Worm (Caenorhabditis elegans) whole organism, L4 larva: ENCODE measurements around the gene sdz-6.

ENCODE experiments used
- F49E8.2 ChIP-seq: sonication (generic microtip); optimal IDR thresholded peaks from 2 replicates; lab custom pipeline; 2016; ENCODE audit warnings: missing compliant biosample characterization, mild to moderate bottlenecking, missing genetic modification characterization, borderline replicate concordance
- R02D3.7 ChIP-seq: fragments of 150-350 bp; sonication (generic microtip); optimal IDR thresholded peaks from 3 replicates; lab custom pipeline; 2014; ENCODE audit warnings: missing biosample characterization, missing genetic modification characterization
- T20F7.1 ChIP-seq: fragments of 200-800 bp; sonication (Bioruptor generic); optimal IDR thresholded peaks from 2 replicates; lab custom pipeline; 2018; ENCODE audit warnings: mild to moderate bottlenecking, missing genetic modification characterization, missing compliant biosample characterization
- Y48G9A.11 ChIP-seq: fragments of 200-800 bp; sonication (Bioruptor generic); IDR thresholded peaks from 2 replicates; pipeline ENCODE4 v1.3.6; 2022; ENCODE audit warnings: missing genetic modification reagents, missing genetic modification characterization, missing compliant biosample characterization
- Y75B8A.6 ChIP-seq: fragments of 200-800 bp; sonication (Bioruptor generic); IDR thresholded peaks from 2 replicates; pipeline ENCODE4 v1.3.6; 2022; ENCODE audit warnings: missing genetic modification reagents, missing genetic modification characterization, missing compliant biosample characterization
- aha-1 ChIP-seq: fragments of 150-350 bp; peaks from one replicate; lab custom pipeline; 2014; ENCODE audit warnings: missing biosample characterization, missing genetic modification characterization
- attf-4 ChIP-seq: sonication (generic microtip); optimal IDR thresholded peaks from 3 replicates; lab custom pipeline; 2017; ENCODE audit warnings: missing biosample characterization, missing genetic modification characterization
- ceh-20 ChIP-seq: fragments of 200-800 bp; sonication (Bioruptor generic); IDR thresholded peaks from 2 replicates; pipeline ENCODE4 v1.3.6; 2022; ENCODE audit warnings: missing genetic modification reagents, missing genetic modification characterization, missing compliant biosample characterization
- ceh-32 ChIP-seq: sonication (generic microtip); optimal IDR thresholded peaks from 2 replicates; lab custom pipeline; 2016; ENCODE audit warnings: mild to moderate bottlenecking, missing genetic modification characterization, missing compliant biosample characterization; ENCODE audit not compliant: poor library complexity
- daf-8 ChIP-seq: fragments of 200-800 bp; sonication (Bioruptor generic); IDR thresholded peaks from 2 replicates; pipeline ENCODE4 v1.3.6; 2022; ENCODE audit warnings: missing genetic modification characterization, missing compliant biosample characterization
- dmd-6 ChIP-seq: fragments of 200-800 bp; sonication (Bioruptor generic); IDR thresholded peaks from 2 replicates; pipeline ENCODE4 v1.3.6; 2022; ENCODE audit warnings: missing genetic modification reagents, missing genetic modification characterization, missing compliant biosample characterization
- dmd-9 ChIP-seq: fragments of 200-800 bp; sonication (Bioruptor generic); IDR thresholded peaks from 2 replicates; pipeline ENCODE4 v1.3.6; 2022; ENCODE audit warnings: missing genetic modification reagents, missing genetic modification characterization, missing compliant biosample characterization
- dpl-1 ChIP-seq: fragments of 150-350 bp; optimal IDR thresholded peaks from 2 replicates; lab custom pipeline; 2014; ENCODE audit warnings: missing biosample characterization, missing genetic modification reagents, missing genetic modification characterization
- egl-27 ChIP-seq: sonication (generic microtip); optimal IDR thresholded peaks from 3 replicates; lab custom pipeline; 2017; ENCODE audit warnings: missing biosample characterization, missing genetic modification reagents, missing genetic modification characterization
- jun-1 ChIP-seq: fragments of 150-350 bp; optimal IDR thresholded peaks from 2 replicates; lab custom pipeline; 2014; ENCODE audit warnings: missing biosample characterization, missing genetic modification reagents, missing genetic modification characterization
- lin-13 ChIP-seq: fragments of 150-350 bp; optimal IDR thresholded peaks from 2 replicates; lab custom pipeline; 2014; ENCODE audit warnings: missing biosample characterization, missing genetic modification reagents, missing genetic modification characterization
- madf-5 ChIP-seq, 2 experiments: fragments of 200-800 bp; sonication (Bioruptor generic); IDR thresholded peaks; 2 replicates each; pipeline ENCODE4 v1.3.6; 2022; ENCODE audit warnings: missing compliant biosample characterization in 2 of 2, missing genetic modification characterization in 2 of 2
- mxl-3 ChIP-seq: fragments of 200-800 bp; sonication (Bioruptor generic); optimal IDR thresholded peaks from 2 replicates; lab custom pipeline; 2018; ENCODE audit warnings: mild to moderate bottlenecking, missing genetic modification characterization, missing compliant biosample characterization
- nhr-10 ChIP-seq: fragments of 150-350 bp; optimal IDR thresholded peaks from 2 replicates; lab custom pipeline; 2014; ENCODE audit warnings: missing biosample characterization, missing genetic modification characterization
- nhr-48 ChIP-seq: sonication (generic microtip); optimal IDR thresholded peaks from 2 replicates; lab custom pipeline; 2016; ENCODE audit warnings: mild to moderate bottlenecking, missing genetic modification characterization, missing compliant biosample characterization
- nhr-76 ChIP-seq: fragments of 150-350 bp; optimal IDR thresholded peaks from 2 replicates; lab custom pipeline; 2014; ENCODE audit warnings: missing biosample characterization, missing genetic modification characterization
- set-16 ChIP-seq: fragments of 200-800 bp; sonication (Bioruptor generic); IDR thresholded peaks from 2 replicates; pipeline ENCODE4 v1.3.6; 2022; ENCODE audit warnings: missing genetic modification reagents, missing genetic modification characterization, missing compliant biosample characterization
- unc-62 ChIP-seq, 3 experiments: fragments of 150-350 bp in 1 of 3; sonication (generic microtip); optimal IDR thresholded peaks in 2 of 3; peaks in 1 of 3; 1 replicate in 1 of 3; 2 replicates in 2 of 3; lab custom pipeline; 2014 to 2017; ENCODE audit warnings: missing biosample characterization in 3 of 3, missing genetic modification characterization in 3 of 3, missing genetic modification reagents in 3 of 3, missing genotype in 1 of 3
- zfp-2 ChIP-seq: sonication (generic microtip); optimal IDR thresholded peaks from 2 replicates; lab custom pipeline; 2016; ENCODE audit warnings: mild to moderate bottlenecking, missing genetic modification characterization, missing compliant biosample characterization
- zip-2 ChIP-seq: fragments of 150-350 bp; optimal IDR thresholded peaks from 2 replicates; lab custom pipeline; 2014; ENCODE audit warnings: missing biosample characterization, missing genetic modification characterization
- ztf-11 ChIP-seq: fragments of 150-350 bp; optimal IDR thresholded peaks from 2 replicates; lab custom pipeline; 2014; ENCODE audit warnings: missing biosample characterization, missing genetic modification characterization
- ztf-7 ChIP-seq: fragments of 150-350 bp; optimal IDR thresholded peaks from 2 replicates; lab custom pipeline; 2014; ENCODE audit warnings: missing biosample characterization, missing genetic modification characterization

The sdz-6 gene

DNA sequence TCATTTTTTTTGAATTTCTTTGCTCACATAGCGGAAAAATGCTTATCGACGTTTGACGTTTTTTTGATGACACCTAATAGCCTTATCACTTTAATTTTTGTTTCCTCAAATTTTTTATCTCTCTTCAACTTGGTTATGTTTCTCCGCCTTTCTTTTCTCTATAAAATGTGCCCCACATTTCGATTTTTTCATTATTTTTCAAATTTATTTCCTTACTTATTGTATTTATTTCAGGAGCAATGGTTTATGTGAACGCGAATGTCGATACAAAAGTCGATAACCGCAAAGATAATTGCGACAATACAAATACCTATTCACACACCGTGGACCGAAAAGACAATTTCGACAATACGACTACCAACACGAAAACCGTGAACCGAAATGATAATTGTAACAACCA, at the start of gene sdz-6:
Gene sdz-6 (plus strand): TSS at position 229 of the 400 bp plus-strand sequence.
- TF ChIP-seq lin-13 (GFP tag; lab: Kevin White, UChicago) = no peak
- TF ChIP-seq attf-4 = no peak
- peak; percentile 8; the same call in 1 of the 2 replicates for TF ChIP-seq dmd-6 (GFP tag; lab: Robert Waterston, UW)
- TF ChIP-seq F49E8.2 = no peak
- peak in 1 of 2 experiments; percentile 95 for TF ChIP-seq unc-62 (GFP tag; optimal IDR thresholded peaks at IDR 0.05 in 1 of 2; lab: Kevin White, UChicago)
- no peak for TF ChIP-seq unc-62 (tag; optimal IDR thresholded peaks at IDR 0.05; lab: Kevin White, UChicago)

DNA sequence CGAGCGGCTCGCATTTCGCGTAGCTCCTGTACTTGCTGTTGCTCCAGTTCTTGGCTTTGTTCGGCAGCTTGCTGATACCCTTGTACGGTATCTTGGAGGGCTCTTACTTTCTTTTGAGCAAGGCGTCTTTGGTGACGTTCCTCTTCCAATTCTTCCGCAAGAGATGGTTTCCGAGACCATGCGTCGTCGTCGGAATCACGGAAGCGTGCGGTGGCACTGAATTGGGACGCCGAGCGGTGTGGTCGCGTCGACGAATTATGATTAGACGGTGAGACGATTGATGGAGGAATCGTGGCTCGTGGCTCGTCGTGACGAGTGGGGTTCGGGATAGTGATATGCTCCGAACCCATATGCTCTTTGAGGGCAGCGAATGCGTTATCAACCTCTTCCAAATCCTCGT, 44.1 kb upstream of the sdz-6 start:
- TF ChIP-seq dpl-1 (GFP tag; lab: Kevin White, UChicago) = no peak
- TF ChIP-seq ceh-32 (tag; lab: Kevin White, UChicago) = no peak
- no peak for TF ChIP-seq mxl-3 (GFP tag; lab: Kevin White, UChicago)
- TF ChIP-seq nhr-76 (tag; lab: Kevin White, UChicago) = no peak
- no peak for TF ChIP-seq Y48G9A.11 (GFP tag; lab: Robert Waterston, UW)
- peak; percentile 65 for TF ChIP-seq aha-1 (tag; lab: Kevin White, UChicago)
- no peak for TF ChIP-seq nhr-10 (tag; lab: Kevin White, UChicago)

DNA sequence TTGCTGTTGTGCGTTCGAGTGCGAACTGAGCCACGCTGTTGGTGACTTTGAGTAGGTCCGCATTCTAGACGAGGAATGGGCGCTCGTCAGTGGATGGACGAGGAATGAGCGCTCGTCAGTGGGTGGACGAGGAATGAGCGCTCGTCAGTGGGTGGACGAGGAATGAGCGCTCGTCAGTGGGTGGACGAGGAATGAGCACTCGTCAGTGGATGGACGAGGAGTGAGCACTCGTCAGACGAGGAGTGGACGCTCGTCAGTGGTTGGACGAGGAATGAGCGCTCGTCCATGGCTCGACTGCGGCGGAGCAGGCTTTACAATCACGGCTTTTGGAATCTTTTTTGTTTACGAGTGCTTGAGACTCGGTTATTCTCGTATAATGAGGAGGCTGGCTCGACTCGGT, 41.9 kb upstream of the sdz-6 start:
- no peak for TF ChIP-seq madf-5 (GFP tag; IDR thresholded peaks at IDR 0.05; lab: Robert Waterston, UW)
- peak; percentile 81 for TF ChIP-seq set-16
- TF ChIP-seq, all 104 proteins: peak for 1

DNA sequence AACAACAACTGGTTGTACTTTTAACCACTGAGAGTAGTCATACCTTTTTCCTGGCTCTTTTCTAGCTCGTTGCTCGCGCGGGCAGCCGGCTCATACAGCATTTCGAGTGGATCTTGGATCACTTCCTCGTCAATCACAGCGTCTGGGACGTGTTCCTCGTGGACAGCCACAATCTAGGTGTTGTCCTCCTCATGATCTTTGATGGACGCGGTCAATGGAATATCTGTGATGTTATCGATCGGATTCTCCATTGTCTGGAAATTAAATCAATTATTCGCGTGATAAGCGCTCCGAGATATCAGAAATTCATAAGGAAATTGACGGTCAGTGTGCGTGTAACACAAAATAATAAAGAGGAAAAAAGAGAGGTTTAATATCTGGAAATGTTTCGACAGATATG, 40.5 kb upstream of the sdz-6 start, which contains the start of gene F21D9.8:
Gene F21D9.8 (minus strand): TSS at position 101 of the 400 bp plus-strand sequence.
- TF ChIP-seq ztf-11 (tag; lab: Kevin White, UChicago) (no peak), dmd-9 (no peak), nhr-48 (tag; lab: Kevin White, UChicago) (no peak)
- TF ChIP-seq, all 104 proteins: peak for 0

DNA sequence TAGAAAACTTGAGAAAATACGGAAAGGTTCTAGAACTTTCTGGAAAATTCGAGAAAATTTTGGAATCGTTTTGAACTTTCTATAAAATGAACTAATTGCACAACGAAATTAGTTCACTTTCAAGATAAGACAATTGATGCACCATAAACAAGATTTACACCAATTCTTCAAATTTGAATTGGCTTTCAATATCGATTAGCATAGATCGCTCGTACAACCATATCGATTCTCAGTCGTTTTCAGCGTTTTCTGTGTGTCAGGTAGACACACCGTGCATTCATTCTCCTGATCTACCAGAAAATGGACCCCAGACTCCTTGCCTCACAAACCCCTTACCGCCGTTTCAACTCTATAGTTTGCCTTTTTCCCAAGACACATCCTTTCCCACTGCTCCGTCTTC, 38.1 kb upstream of the sdz-6 start, which contains the start of gene fbxb-117:
Gene fbxb-117 (plus strand): TSS at position 301 of the 400 bp plus-strand sequence.
- TF ChIP-seq T20F7.1 (GFP tag; lab: Kevin White, UChicago) (no peak), aha-1 (tag; lab: Kevin White, UChicago) (peak; percentile 75)

DNA sequence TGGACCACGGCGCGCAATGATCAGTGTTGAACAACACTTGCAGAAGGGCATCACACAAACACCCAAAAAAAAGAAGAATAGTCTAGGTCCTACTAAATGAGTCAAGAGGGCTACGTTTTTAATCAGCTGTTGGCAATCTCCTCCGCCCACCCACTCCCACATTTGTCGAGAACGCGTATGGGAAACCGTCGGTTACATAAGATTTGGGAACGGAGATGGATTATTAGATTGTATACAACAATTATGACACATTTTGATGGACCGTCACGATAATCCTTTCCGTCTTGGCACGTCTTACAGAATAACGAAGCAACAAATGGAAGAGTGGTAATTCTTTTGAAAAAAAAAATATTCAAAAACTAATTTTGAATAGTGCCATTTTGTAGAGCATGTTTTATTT, 34.5 kb upstream of the sdz-6 start:
- TF ChIP-seq ztf-7 (tag; lab: Kevin White, UChicago) (no peak), zip-2 (tag; lab: Kevin White, UChicago) (no peak), daf-8 (GFP tag; lab: Robert Waterston, UW) (no peak), unc-62 (GFP tag; optimal IDR thresholded peaks at IDR 0.05 in 1 of 2; lab: Kevin White, UChicago) (peak in 1 of 2 experiments; percentile 21), unc-62 (tag; optimal IDR thresholded peaks at IDR 0.05; lab: Kevin White, UChicago) (no peak)

DNA sequence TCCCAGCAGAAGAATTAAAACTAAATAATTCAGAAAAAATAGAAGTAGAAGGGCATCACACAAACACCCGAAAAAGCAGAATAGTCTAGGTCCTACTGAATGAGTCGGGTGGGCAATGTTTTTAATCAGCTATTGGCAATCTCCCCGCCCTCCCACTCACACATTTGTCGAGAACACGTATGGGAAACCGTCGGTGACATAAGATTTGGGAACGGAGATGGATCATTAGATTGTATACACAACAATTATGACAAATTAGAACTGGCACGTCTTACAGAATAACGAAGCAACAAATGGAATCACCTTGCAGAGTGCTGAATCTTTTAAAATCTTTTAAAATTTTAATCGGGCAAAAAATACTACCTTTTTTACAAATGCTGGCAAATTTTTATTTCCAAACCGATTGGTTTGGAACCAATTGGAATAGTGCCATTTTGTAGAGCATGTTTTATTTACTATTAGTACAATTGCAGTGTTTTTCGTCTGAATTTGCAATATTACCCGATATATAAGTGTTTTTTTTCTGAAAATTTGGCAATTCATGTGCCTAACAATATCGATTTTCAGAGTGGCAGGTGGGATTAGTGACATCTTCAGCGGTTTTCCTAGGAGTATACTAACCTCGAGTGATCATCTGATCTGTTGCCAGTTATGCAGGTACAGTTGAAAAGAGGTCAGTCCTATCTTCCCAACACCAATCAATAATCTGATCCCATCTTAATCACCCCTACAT, 32.2 kb upstream of the sdz-6 start, which contains the start of the genes F55C9.3 and fbxb-57:
Gene F55C9.3 (minus strand): TSS at position 101 of the 733 bp plus-strand sequence.
Gene fbxb-57 (plus strand): TSS at position 683 of the 733 bp plus-strand sequence.
- TF ChIP-seq ceh-20 (GFP tag; lab: Robert Waterston, UW) = no peak
- TF ChIP-seq unc-62 (GFP tag; optimal IDR thresholded peaks at IDR 0.05 in 1 of 2; lab: Kevin White, UChicago) = peak in 1 of 2 experiments; percentile 71
- no peak for TF ChIP-seq unc-62 (tag; optimal IDR thresholded peaks at IDR 0.05; lab: Kevin White, UChicago)
- TF ChIP-seq dpl-1 (GFP tag; lab: Kevin White, UChicago) = no peak
- no peak for TF ChIP-seq jun-1 (tag; lab: Kevin White, UChicago)
- no peak for TF ChIP-seq ceh-32 (tag; lab: Kevin White, UChicago)
- no peak for TF ChIP-seq zfp-2 (tag; lab: Kevin White, UChicago)
- TF ChIP-seq R02D3.7 (tag; lab: Kevin White, UChicago) = no peak
- TF ChIP-seq Y75B8A.6 (GFP tag; lab: Robert Waterston, UW) = no peak
- no peak for TF ChIP-seq egl-27 (tag; lab: Kevin White, UChicago)
